Worm (Caenorhabditis elegans) whole organism, mixed stage, embryonic: ENCODE measurements around the gene T18D3.1.

ENCODE experiments used
- ceh-83 ChIP-seq: fragments of 200-800 bp; sonication (Bioruptor generic); optimal IDR thresholded peaks from 2 replicates; lab custom pipeline; 2018; ENCODE audit warnings: mild to moderate bottlenecking, missing genetic modification characterization, missing compliant biosample characterization
- lin-13 ChIP-seq: fragments of 150-350 bp; optimal IDR thresholded peaks from 2 replicates; lab custom pipeline; 2014; ENCODE audit warnings: missing biosample characterization, missing genetic modification characterization
- mls-2 ChIP-seq: sonication (generic microtip); optimal IDR thresholded peaks from 2 replicates; lab custom pipeline; 2016; ENCODE audit warnings: mild to moderate bottlenecking, missing genetic modification characterization, moderate library complexity, missing compliant biosample characterization
- nhr-28 ChIP-seq: fragments of 150-350 bp; optimal IDR thresholded peaks from 2 replicates; lab custom pipeline; 2014; ENCODE audit warnings: missing biosample characterization, missing genetic modification characterization

ce11 chrX:12434086-12434485 lies 20.5 kb upstream of the T18D3.1 start, which contains the start of gene tsct-1:
- no peak for TF ChIP-seq ceh-83 (GFP tag; lab: Kevin White, UChicago)
- TF ChIP-seq nhr-28: no peak
- TF ChIP-seq mls-2 (tag; lab: Kevin White, UChicago): no peak
- no peak for TF ChIP-seq lin-13 (tag; lab: Kevin White, UChicago)
